Fruit fly (Drosophila melanogaster) whole organism, embryonic: Measurements from ENCODE around the gene Pop4.

ENCODE experiments used
- B-H2 ChIP-seq: fragments of 200-800 bp; sonication (Bioruptor generic); optimal IDR thresholded peaks from 2 replicates; lab custom pipeline; 2018; ENCODE audit warnings: missing biosample characterization, mild to moderate bottlenecking, missing genetic modification characterization
- CG10267 ChIP-seq: fragments of 200-800 bp; sonication (Bioruptor generic); optimal IDR thresholded peaks from 2 replicates; lab custom pipeline; 2018; ENCODE audit warnings: missing biosample characterization, mild to moderate bottlenecking, missing genetic modification characterization, moderate library complexity
- CG10431 ChIP-seq: fragments of 200-800 bp; sonication (Bioruptor generic); optimal IDR thresholded peaks from 3 replicates; lab custom pipeline; 2018; ENCODE audit warnings: missing biosample characterization, mild to moderate bottlenecking, missing genetic modification characterization
- CG12744 ChIP-seq: fragments of 200-800 bp; sonication (Bioruptor generic); optimal IDR thresholded peaks from 2 replicates; lab custom pipeline; 2016; ENCODE audit warnings: missing biosample characterization, missing genetic modification characterization
- CG17361 ChIP-seq: fragments of 200-800 bp; sonication (Bioruptor generic); IDR thresholded peaks from 3 replicates; pipeline ENCODE4 v1.3.6; 2022; ENCODE audit warnings: missing biosample characterization, missing genetic modification characterization
- CG17568 ChIP-seq: fragments of 200-800 bp; sonication (Bioruptor generic); optimal IDR thresholded peaks from 2 replicates; lab custom pipeline; 2018; ENCODE audit warnings: missing biosample characterization, mild to moderate bottlenecking, missing genetic modification characterization, moderate library complexity
- CG18476 ChIP-seq: fragments of 200-800 bp; sonication (Bioruptor generic); optimal IDR thresholded peaks from 2 replicates; lab custom pipeline; 2016; ENCODE audit warnings: missing biosample characterization, mild to moderate bottlenecking, missing genetic modification characterization
- CG2889 ChIP-seq: fragments of 200-800 bp; sonication (Bioruptor generic); IDR thresholded peaks from 3 replicates; pipeline ENCODE4 v1.3.6; 2022; ENCODE audit warnings: missing biosample characterization, missing genetic modification characterization
- CG34224 ChIP-seq: fragments of 200-800 bp; sonication (Bioruptor generic); IDR thresholded peaks from 3 replicates; pipeline ENCODE4 v1.3.6; 2022; ENCODE audit warnings: missing biosample characterization, missing genetic modification characterization; ENCODE audit not compliant: partially characterized antibody
- CG34422 ChIP-seq: fragments of 200-800 bp; sonication (Bioruptor generic); IDR thresholded peaks from 3 replicates; pipeline ENCODE4 v1.3.6; 2022; ENCODE audit warnings: missing biosample characterization, missing genetic modification characterization
- CG4328 ChIP-seq: fragments of 200-800 bp; sonication (Bioruptor generic); optimal IDR thresholded peaks from 3 replicates; lab custom pipeline; 2017; ENCODE audit warnings: missing biosample characterization, missing genetic modification reagents, missing genetic modification characterization
- CG43689 ChIP-seq: fragments of 200-800 bp; sonication (Bioruptor generic); IDR thresholded peaks from 2 replicates; pipeline ENCODE4 v1.3.6; 2022; ENCODE audit warnings: missing biosample characterization, missing genetic modification characterization
- CG6254 ChIP-seq: fragments of 200-800 bp; sonication (Bioruptor generic); optimal IDR thresholded peaks from 3 replicates; lab custom pipeline; 2017; ENCODE audit warnings: mild to moderate bottlenecking, missing biosample characterization, missing genetic modification reagents, missing genetic modification characterization
- CG7357 ChIP-seq: fragments of 200-800 bp; sonication (Bioruptor generic); IDR thresholded peaks from 3 replicates; pipeline ENCODE4 v1.3.6; 2022; ENCODE audit warnings: missing biosample characterization, missing genetic modification characterization
- CG8944 ChIP-seq: fragments of 200-800 bp; sonication (Bioruptor generic); optimal IDR thresholded peaks from 3 replicates; lab custom pipeline; 2016; ENCODE audit warnings: missing biosample characterization, missing genetic modification characterization
- CG9609 ChIP-seq: fragments of 200-800 bp; sonication (Bioruptor generic); optimal IDR thresholded peaks from 3 replicates; lab custom pipeline; 2016; ENCODE audit warnings: missing biosample characterization, missing genetic modification characterization
- CG9797 ChIP-seq: fragments of 200-800 bp; sonication (Bioruptor generic); optimal IDR thresholded peaks from 3 replicates; lab custom pipeline; 2018; ENCODE audit warnings: missing biosample characterization, mild to moderate bottlenecking, missing genetic modification characterization
- Camta ChIP-seq: fragments of 200-800 bp; sonication (Bioruptor generic); optimal IDR thresholded peaks from 2 replicates; lab custom pipeline; 2016; ENCODE audit warnings: missing biosample characterization, missing genetic modification characterization
- D19A ChIP-seq: fragments of 200-800 bp; optimal IDR thresholded peaks from 3 replicates; lab custom pipeline; 2019; ENCODE audit warnings: missing biosample characterization, mild to moderate bottlenecking, missing genetic modification characterization, moderate library complexity
- Dek ChIP-seq: fragments of 200-800 bp; sonication (Bioruptor generic); optimal IDR thresholded peaks from 3 replicates; lab custom pipeline; 2019; ENCODE audit warnings: missing biosample characterization, mild to moderate bottlenecking, missing genetic modification characterization, moderate library complexity
- Dp ChIP-seq: fragments of 200-800 bp; sonication (Bioruptor generic); optimal IDR thresholded peaks from 2 replicates; lab custom pipeline; 2018; ENCODE audit warnings: missing biosample characterization, mild to moderate bottlenecking, missing genetic modification characterization, moderate library complexity
- Dref ChIP-seq: fragments of 200-800 bp; sonication (Bioruptor generic); IDR thresholded peaks from 2 replicates; pipeline ENCODE4 v1.3.6; 2022; ENCODE audit warnings: missing biosample characterization, missing genetic modification characterization
- E2f1 ChIP-seq: fragments of 200-800 bp; sonication (Bioruptor generic); IDR thresholded peaks from 2 replicates; pipeline ENCODE4 v1.3.6; 2022; ENCODE audit warnings: missing biosample characterization, missing genetic modification characterization
- Fer1 ChIP-seq: fragments of 200-800 bp; sonication (Bioruptor generic); optimal IDR thresholded peaks from 2 replicates; lab custom pipeline; 2017; ENCODE audit warnings: missing biosample characterization, mild to moderate bottlenecking, missing genetic modification characterization
- HmgD ChIP-seq: fragments of 200-800 bp; sonication (Bioruptor generic); optimal IDR thresholded peaks from 3 replicates; lab custom pipeline; 2016; ENCODE audit warnings: missing biosample characterization, missing genetic modification characterization
- Hr3 ChIP-seq: fragments of 200-800 bp; sonication (Bioruptor generic); optimal IDR thresholded peaks from 3 replicates; lab custom pipeline; 2016; ENCODE audit warnings: missing biosample characterization, missing genetic modification characterization
- Jarid2 ChIP-seq: fragments of 200-800 bp; sonication (Bioruptor generic); optimal IDR thresholded peaks from 3 replicates; lab custom pipeline; 2017; ENCODE audit warnings: mild to moderate bottlenecking, missing biosample characterization, missing genetic modification reagents, missing genetic modification characterization
- MESR4 ChIP-seq: fragments of 200-800 bp; sonication (Bioruptor generic); optimal IDR thresholded peaks from 2 replicates; lab custom pipeline; 2018; ENCODE audit warnings: missing biosample characterization, mild to moderate bottlenecking, missing genetic modification characterization, moderate library complexity
- Rfx ChIP-seq: fragments of 200-800 bp; sonication (Bioruptor generic); IDR thresholded peaks from 2 replicates; pipeline ENCODE4 v1.3.6; 2022; ENCODE audit warnings: missing biosample characterization, missing genetic modification characterization
- Sry-δ ChIP-seq: fragments of 200-800 bp; sonication (Bioruptor generic); optimal IDR thresholded peaks from 2 replicates; lab custom pipeline; 2016; ENCODE audit warnings: missing biosample characterization, missing genetic modification characterization
- Stat92E ChIP-seq, 3 experiments: fragments of >200 bp in 2 of 3; fragments of 200-800 bp in 1 of 3; sonication (Bioruptor generic) in 1 of 3; optimal IDR thresholded peaks; 2 replicates each; lab custom pipeline; 2017 to 2019; ENCODE audit warnings: missing biosample characterization in 3 of 3, missing genetic modification characterization in 3 of 3, mild to moderate bottlenecking in 1 of 3, moderate library complexity in 1 of 3
- Taf1 ChIP-seq: fragments of 200-800 bp; sonication (Bioruptor generic); IDR thresholded peaks from 2 replicates; pipeline ENCODE4 v1.3.6; 2022; ENCODE audit warnings: missing biosample characterization, missing genetic modification characterization
- ara ChIP-seq: fragments of 200-800 bp; sonication (Bioruptor generic); IDR thresholded peaks from 2 replicates; pipeline ENCODE4 v1.3.6; 2022; ENCODE audit warnings: missing biosample characterization, missing genetic modification characterization
- ase ChIP-seq: fragments of 200-800 bp; sonication (Bioruptor generic); IDR thresholded peaks from 3 replicates; pipeline ENCODE4 v1.3.6; 2022; ENCODE audit warnings: missing biosample characterization, missing genetic modification characterization
- bigmax ChIP-seq: fragments of 200-800 bp; sonication (Bioruptor generic); optimal IDR thresholded peaks from 2 replicates; lab custom pipeline; 2018; ENCODE audit warnings: missing biosample characterization, mild to moderate bottlenecking, missing genetic modification characterization
- crp ChIP-seq, 2 experiments: fragments of 200-800 bp; sonication (Bioruptor generic); optimal IDR thresholded peaks; 2 replicates in 1 of 2; 3 replicates in 1 of 2; lab custom pipeline; 2017; ENCODE audit warnings: missing biosample characterization in 2 of 2, missing genetic modification characterization in 2 of 2, mild to moderate bottlenecking in 1 of 2, moderate library complexity in 1 of 2
- nerfin-2 ChIP-seq: fragments of 200-800 bp; sonication (Bioruptor generic); IDR thresholded peaks from 2 replicates; pipeline ENCODE4 v1.3.6; 2022; ENCODE audit warnings: missing biosample characterization, missing genetic modification characterization; ENCODE audit not compliant: partially characterized antibody
- otp ChIP-seq: fragments of 200-800 bp; sonication (Bioruptor generic); IDR thresholded peaks from 3 replicates; pipeline ENCODE4, ENCODE4 v1.3.6; 2022; ENCODE audit warnings: missing biosample characterization, missing genetic modification characterization
- pnt ChIP-seq: fragments of 200-800 bp; sonication (Bioruptor generic); optimal IDR thresholded peaks from 3 replicates; lab custom pipeline; 2016; ENCODE audit warnings: missing biosample characterization, missing genetic modification characterization
- psq ChIP-seq: fragments of 200-800 bp; sonication (Bioruptor generic); optimal IDR thresholded peaks from 2 replicates; lab custom pipeline; 2017; ENCODE audit warnings: missing biosample characterization, missing genetic modification characterization
- sens-2 ChIP-seq: fragments of 200-800 bp; sonication (Bioruptor generic); IDR thresholded peaks from 2 replicates; pipeline ENCODE4 v1.3.6; 2022; ENCODE audit warnings: missing biosample characterization, missing genetic modification characterization
- so ChIP-seq: fragments of 200-800 bp; sonication (Bioruptor generic); IDR thresholded peaks from 3 replicates; pipeline ENCODE4 v1.3.6; 2022; ENCODE audit warnings: missing biosample characterization, missing genetic modification characterization
- stwl ChIP-seq: fragments of 200-800 bp; sonication (Bioruptor generic); optimal IDR thresholded peaks from 3 replicates; lab custom pipeline; 2018; ENCODE audit warnings: missing biosample characterization, mild to moderate bottlenecking, missing genetic modification characterization, moderate library complexity
- tap ChIP-seq: fragments of 200-800 bp; optimal IDR thresholded peaks from 3 replicates; lab custom pipeline; 2019; ENCODE audit warnings: missing biosample characterization, mild to moderate bottlenecking, missing genetic modification characterization, moderate library complexity
- tio ChIP-seq: fragments of 200-800 bp; sonication (Bioruptor generic); optimal IDR thresholded peaks from 2 replicates; lab custom pipeline; 2017; ENCODE audit warnings: missing biosample characterization, missing genetic modification characterization, inconsistent platforms
- ttk ChIP-seq: fragments of 200-800 bp; sonication (Bioruptor generic); IDR thresholded peaks from 2 replicates; pipeline ENCODE4 v2.1.2; 2022; ENCODE audit warnings: missing biosample characterization, missing genetic modification characterization
- tup ChIP-seq: fragments of 200-800 bp; sonication (Bioruptor generic); optimal IDR thresholded peaks from 2 replicates; lab custom pipeline; 2016; ENCODE audit warnings: missing biosample characterization, mild to moderate bottlenecking, missing genetic modification characterization, moderate library complexity
- unc-4 ChIP-seq: fragments of 200-800 bp; sonication (Bioruptor generic); IDR thresholded peaks from 2 replicates; pipeline ENCODE4 v1.3.6; 2022; ENCODE audit warnings: missing biosample characterization, missing genetic modification characterization; ENCODE audit not compliant: partially characterized antibody
- vfl ChIP-seq: fragments of 200-800 bp; sonication (Bioruptor generic); optimal IDR thresholded peaks from 2 replicates; lab custom pipeline; 2016; ENCODE audit warnings: missing biosample characterization, missing genetic modification characterization
- wor ChIP-seq: fragments of 200-800 bp; sonication (Bioruptor generic); IDR thresholded peaks from 2 replicates; pipeline ENCODE4 v1.3.6; 2022; ENCODE audit warnings: missing biosample characterization, missing genetic modification characterization
- yki ChIP-seq: fragments of >200 bp; optimal IDR thresholded peaks from 3 replicates; lab custom pipeline; 2018

Pop4 gene

dm6 chr3L:7935933-7936494 is 42.4 kb downstream of the Pop4 start, which contains the start of the genes syd and Srp9 (continued):
- TF ChIP-seq Hr3 (no peak), Jarid2 (GFP tag; lab: Kevin White, UChicago) (no peak), E2f1 (no peak), CG2889 (GFP tag; lab: Robert Waterston, UW) (no peak), nerfin-2 (no peak), tio (GFP tag; lab: Kevin White, UChicago) (no peak), Fer1 (no peak), CG34422 (GFP tag; lab: Robert Waterston, UW) (no peak), CG17361 (GFP tag; lab: Robert Waterston, UW) (0 out of 3 replicates have a peak, but pooled peaks have one; percentile 25), CG8944 (GFP tag; lab: Kevin White, UChicago) (no peak), Sry-δ (GFP tag; lab: Kevin White, UChicago) (no peak), otp (GFP tag; lab: Robert Waterston, UW) (no peak), vfl (no peak), CG34224 (no peak), D19A (tag; lab: Kevin White, UChicago) (no peak), ara (GFP tag; lab: Robert Waterston, UW) (no peak), ase (GFP tag; lab: Robert Waterston, UW) (no peak), CG43689 (GFP tag; lab: Robert Waterston, UW) (no peak), HmgD (GFP tag; lab: Kevin White, UChicago) (no peak), Dref (GFP tag; lab: Robert Waterston, UW) (peak; percentile 66), tap (tag; lab: Kevin White, UChicago) (no peak), Dek (tag; lab: Kevin White, UChicago) (no peak), CG10431 (no peak), psq (GFP tag; lab: Kevin White, UChicago) (peak; percentile 17), CG9609 (no peak), Taf1 (GFP tag; lab: Robert Waterston, UW) (no peak), MESR4 (GFP tag; lab: Kevin White, UChicago) (peak; percentile 90), stwl (tag; lab: Kevin White, UChicago) (peak; percentile 60), wor (GFP tag; lab: Robert Waterston, UW) (no peak), bigmax (GFP tag; lab: Kevin White, UChicago) (no peak), sens-2 (no peak), so (GFP tag; lab: Robert Waterston, UW) (no peak), Stat92E (GFP tag; optimal IDR thresholded peaks at IDR 0.05; lab: Kevin White, UChicago) (peak in 1 of 3 experiments; percentile 48), CG9797 (GFP tag; lab: Kevin White, UChicago) (peak; percentile 81), yki (lab: Kevin White, UChicago) (no peak), CG6254 (GFP tag; lab: Kevin White, UChicago) (peak; percentile 33), CG7357 (GFP tag; lab: Robert Waterston, UW) (peak; percentile 26; the same call in 1 of the 3 replicates), tup (GFP tag; lab: Kevin White, UChicago) (no peak), Dp (peak; percentile 39), Camta (GFP tag; lab: Kevin White, UChicago) (no peak), CG18476 (no peak), B-H2 (no peak), CG4328 (GFP tag; lab: Kevin White, UChicago) (no peak), CG17568 (GFP tag; lab: Kevin White, UChicago) (peak; percentile 24), unc-4 (GFP tag; lab: Robert Waterston, UW) (peak; percentile 23; the same call in 1 of the 2 replicates), CG10267 (tag; lab: Kevin White, UChicago) (peak; percentile 59), Rfx (GFP tag; lab: Robert Waterston, UW) (no peak), CG12744 (GFP tag; lab: Kevin White, UChicago) (no peak), pnt (GFP tag; lab: Kevin White, UChicago) (no peak), crp (GFP tag; optimal IDR thresholded peaks at IDR 0.05; lab: Kevin White, UChicago) (peak; percentile 16 to 84), ttk (GFP tag; lab: Robert Waterston, UW) (no peak)
